Worm (Caenorhabditis elegans) whole organism, L1 larva: ENCODE data around the gene aqp-7.

Experiments
- C34B4.2 ChIP-seq: sonication (generic microtip); optimal IDR thresholded peaks from 2 replicates; lab custom pipeline; 2017; ENCODE audit warnings: mild to moderate bottlenecking, missing genetic modification characterization, missing compliant biosample characterization
- F16B12.6 ChIP-seq: fragments of 150-350 bp; optimal IDR thresholded peaks from 2 replicates; lab custom pipeline; 2014; ENCODE audit warnings: missing biosample characterization, missing genetic modification characterization
- aly-2 ChIP-seq: fragments of 150-350 bp; optimal IDR thresholded peaks from 2 replicates; lab custom pipeline; 2014; ENCODE audit warnings: missing biosample characterization, missing genetic modification characterization
- ama-1 ChIP-seq: fragments of 150-350 bp; optimal IDR thresholded peaks from 2 replicates; lab custom pipeline; 2014
- ceh-63 ChIP-seq: fragments of 200-800 bp; sonication (Bioruptor generic); optimal IDR thresholded peaks from 2 replicates; lab custom pipeline; 2018; ENCODE audit warnings: mild to moderate bottlenecking, missing genetic modification characterization, missing compliant biosample characterization
- ceh-82 ChIP-seq, 3 experiments: fragments of 150-350 bp in 1 of 3; sonication (generic microtip) in 2 of 3; optimal IDR thresholded peaks; 2 replicates each; lab custom pipeline; 2014 to 2017; ENCODE audit warnings: missing biosample characterization in 3 of 3, missing genetic modification characterization in 3 of 3
- dpl-1 ChIP-seq, 3 experiments: fragments of 150-350 bp in 2 of 3; sonication (generic microtip) in 1 of 3; optimal IDR thresholded peaks; 2 replicates each; lab custom pipeline; 2014 to 2017; ENCODE audit warnings: missing biosample characterization in 3 of 3, missing genetic modification characterization in 3 of 3, missing genetic modification reagents in 3 of 3
- dsc-1 ChIP-seq: sonication (generic microtip); optimal IDR thresholded peaks from 2 replicates; lab custom pipeline; 2016; ENCODE audit warnings: mild to moderate bottlenecking, missing genetic modification characterization, missing compliant biosample characterization
- efl-1 ChIP-seq, 4 experiments: fragments of 150-350 bp; optimal IDR thresholded peaks in 3 of 4; peaks in 1 of 4; 1 replicate in 1 of 4; 2 replicates in 3 of 4; lab custom pipeline; 2014; ENCODE audit warnings: missing biosample characterization in 2 of 4, missing genetic modification characterization in 2 of 4, missing genetic modification reagents in 2 of 4
- ets-5 ChIP-seq: fragments of 200-800 bp; sonication (Bioruptor generic); IDR thresholded peaks from 2 replicates; pipeline ENCODE4 v1.3.6; 2022; ENCODE audit warnings: missing genetic modification characterization, missing compliant biosample characterization
- fkh-4 ChIP-seq: sonication (generic microtip); optimal IDR thresholded peaks from 2 replicates; lab custom pipeline; 2016; ENCODE audit warnings: missing compliant biosample characterization, missing genetic modification characterization, borderline replicate concordance
- fkh-8 ChIP-seq: sonication (generic microtip); optimal IDR thresholded peaks from 2 replicates; lab custom pipeline; 2016; ENCODE audit warnings: mild to moderate bottlenecking, missing genetic modification characterization, missing compliant biosample characterization
- fos-1 ChIP-seq: fragments of 150-350 bp; optimal IDR thresholded peaks from 2 replicates; lab custom pipeline; 2014; ENCODE audit warnings: missing biosample characterization, missing genetic modification characterization
- hlh-4 ChIP-seq: sonication (generic microtip); optimal IDR thresholded peaks from 2 replicates; lab custom pipeline; 2016; ENCODE audit warnings: mild to moderate bottlenecking, missing genetic modification characterization, missing compliant biosample characterization
- irx-1 ChIP-seq: sonication (generic microtip); optimal IDR thresholded peaks from 2 replicates; lab custom pipeline; 2016; ENCODE audit warnings: missing genetic modification characterization, missing compliant biosample characterization
- jun-1 ChIP-seq: fragments of 150-350 bp; optimal IDR thresholded peaks from 2 replicates; lab custom pipeline; 2014; ENCODE audit warnings: missing biosample characterization, missing genetic modification reagents, missing genetic modification characterization
- lin-15B ChIP-seq: fragments of 150-350 bp; sonication (generic microtip); optimal IDR thresholded peaks from 3 replicates; lab custom pipeline; 2014; ENCODE audit warnings: missing biosample characterization, missing genetic modification characterization
- lin-35 ChIP-seq, 2 experiments: fragments of 150-350 bp; optimal IDR thresholded peaks; 2 replicates each; lab custom pipeline; 2014; ENCODE audit warnings: missing biosample characterization in 2 of 2, missing genetic modification characterization in 2 of 2, missing genetic modification reagents in 2 of 2
- lin-39 ChIP-seq: fragments of 150-350 bp; optimal IDR thresholded peaks from 2 replicates; lab custom pipeline; 2014; ENCODE audit warnings: missing biosample characterization, missing genetic modification reagents, missing genetic modification characterization
- lir-3 ChIP-seq: sonication (generic microtip); optimal IDR thresholded peaks from 2 replicates; lab custom pipeline; 2016; ENCODE audit warnings: mild to moderate bottlenecking, missing genetic modification characterization, moderate library complexity, missing compliant biosample characterization; ENCODE audit not compliant: poor library complexity
- mab-9 ChIP-seq: fragments of 200-800 bp; sonication (Bioruptor generic); IDR thresholded peaks from 2 replicates; pipeline ENCODE4 v1.3.6; 2022; ENCODE audit warnings: missing genetic modification reagents, missing genetic modification characterization, missing compliant biosample characterization
- nhr-19 ChIP-seq: fragments of 200-800 bp; sonication (Bioruptor generic); conservative IDR thresholded peaks from 2 replicates; pipeline ENCODE4 v1.3.6; 2022; ENCODE audit warnings: missing genetic modification characterization, missing compliant biosample characterization
- nhr-237 ChIP-seq: fragments of 150-350 bp; optimal IDR thresholded peaks from 2 replicates; lab custom pipeline; 2014; ENCODE audit warnings: missing biosample characterization, missing genetic modification characterization
- nhr-28 ChIP-seq: fragments of 150-350 bp; optimal IDR thresholded peaks from 2 replicates; lab custom pipeline; 2014; ENCODE audit warnings: missing biosample characterization, missing genetic modification characterization
- nhr-47 ChIP-seq: sonication (generic microtip); optimal IDR thresholded peaks from 2 replicates; lab custom pipeline; 2016; ENCODE audit warnings: mild to moderate bottlenecking, missing genetic modification characterization, moderate library complexity, missing compliant biosample characterization
- nhr-77 ChIP-seq: fragments of 150-350 bp; optimal IDR thresholded peaks from 2 replicates; lab custom pipeline; 2014; ENCODE audit warnings: missing biosample characterization, missing genetic modification characterization
- nhr-90 ChIP-seq: sonication (generic microtip); optimal IDR thresholded peaks from 2 replicates; lab custom pipeline; 2016; ENCODE audit warnings: mild to moderate bottlenecking, missing genetic modification characterization, missing compliant biosample characterization; ENCODE audit not compliant: poor library complexity
- pax-3 ChIP-seq: fragments of 200-800 bp; sonication (Bioruptor generic); optimal IDR thresholded peaks from 2 replicates; lab custom pipeline; 2018; ENCODE audit warnings: mild to moderate bottlenecking, missing genetic modification characterization, moderate library complexity, missing compliant biosample characterization
- pqm-1 ChIP-seq: sonication (generic microtip); optimal IDR thresholded peaks from 3 replicates; lab custom pipeline; 2017; ENCODE audit warnings: missing biosample characterization, missing genetic modification characterization
- skn-1 ChIP-seq: fragments of 150-350 bp; optimal IDR thresholded peaks from 2 replicates; lab custom pipeline; 2014; ENCODE audit warnings: missing biosample characterization, missing genetic modification characterization
- snpc-4 ChIP-seq: fragments of 150-350 bp; optimal IDR thresholded peaks from 2 replicates; lab custom pipeline; 2014; ENCODE audit warnings: missing biosample characterization, missing genetic modification characterization
- swsn-7 ChIP-seq: sonication (generic microtip); optimal IDR thresholded peaks from 2 replicates; lab custom pipeline; 2016; ENCODE audit warnings: missing genetic modification characterization, missing compliant biosample characterization
- unc-98 ChIP-seq: fragments of 200-800 bp; sonication (Bioruptor generic); IDR thresholded peaks from 2 replicates; pipeline ENCODE4 v1.3.6; 2022; ENCODE audit warnings: missing genetic modification characterization, missing compliant biosample characterization
- xbp-1 ChIP-seq: sonication (generic microtip); optimal IDR thresholded peaks from 2 replicates; lab custom pipeline; 2016; ENCODE audit warnings: missing genetic modification characterization, missing compliant biosample characterization
- zag-1 ChIP-seq: fragments of 150-350 bp; optimal IDR thresholded peaks from 2 replicates; lab custom pipeline; 2014; ENCODE audit warnings: missing biosample characterization, missing genetic modification characterization

aqp-7 gene

DNA sequence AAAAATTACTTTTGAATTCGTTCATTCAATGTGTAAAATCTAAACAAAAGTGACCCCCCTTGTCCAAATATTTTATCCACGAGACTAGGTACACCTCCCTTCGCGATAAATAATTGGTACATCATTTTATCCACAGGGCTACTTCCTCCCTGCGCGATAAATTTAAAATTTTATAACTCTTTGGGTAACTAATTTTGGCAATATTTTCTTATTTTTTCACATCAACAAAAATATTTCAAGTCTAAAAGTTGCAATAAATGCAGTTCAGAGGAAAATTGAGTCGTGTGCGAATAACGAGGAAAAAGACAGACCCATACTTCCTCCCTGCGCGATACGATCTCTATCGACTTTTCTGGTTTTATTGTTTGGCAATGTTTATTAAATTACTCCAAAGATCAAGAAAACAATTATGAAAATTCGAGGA, 27.9 kb upstream of the aqp-7 start (continued):
- peak; percentile 99 for TF ChIP-seq nhr-237 (tag; lab: Kevin White, UChicago)
- TF ChIP-seq irx-1 (tag; lab: Kevin White, UChicago), result peak; percentile 99
- peak; percentile 72 to 88 for TF ChIP-seq lin-35 (GFP tag; optimal IDR thresholded peaks at IDR 0.05; lab: Kevin White, UChicago)
- TF ChIP-seq fkh-4 (tag; lab: Kevin White, UChicago), result peak; percentile 90
- peak; percentile 41 for TF ChIP-seq F16B12.6

DNA sequence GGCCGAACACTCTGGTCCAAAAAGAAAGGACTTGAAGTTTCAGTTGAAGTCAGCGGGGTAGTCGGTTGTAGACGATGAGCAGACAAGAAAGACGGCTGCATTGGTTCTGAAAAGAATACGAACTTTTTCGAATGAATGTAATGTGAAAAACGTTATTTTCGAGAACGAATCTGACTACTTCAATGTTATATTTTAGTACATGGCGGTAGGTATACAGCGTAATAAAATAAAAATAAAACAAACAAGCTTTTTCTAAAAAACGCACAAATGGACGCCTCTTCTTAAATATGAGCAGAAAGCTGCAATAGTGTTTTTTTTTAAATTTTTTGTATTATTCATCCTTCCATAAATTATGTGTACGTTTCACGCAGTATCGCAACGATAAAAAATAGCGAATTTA, 25.2 kb upstream of the aqp-7 start, which contains the start of gene Y41G9A.17:
Y41G9A.17 (minus strand) TSS at position 101 of the 400 bp plus-strand sequence.
- no peak for TF ChIP-seq C34B4.2
- TF ChIP-seq fkh-8, result no peak
- no peak for TF ChIP-seq nhr-90 (tag; lab: Kevin White, UChicago)
- TF ChIP-seq zag-1 (tag; lab: Kevin White, UChicago), result no peak
- no peak for TF ChIP-seq nhr-47 (tag; lab: Kevin White, UChicago)
- TF ChIP-seq, all 84 proteins: peak for 0

ce11 chrX:3003703-3004102, 21.2 kb upstream of the aqp-7 start, which contains the start of gene Y41G9A.6:
Gene Y41G9A.6 (minus strand): TSS chrX:3003803.
- TF ChIP-seq ama-1 (lab: Kevin White, UChicago) (no peak), zag-1 (tag; lab: Kevin White, UChicago) (no peak), lin-15B (tag; lab: Kevin White, UChicago) (no peak), aly-2 (tag; lab: Kevin White, UChicago) (no peak), ceh-63 (no peak), snpc-4 (no peak), fkh-4 (tag; lab: Kevin White, UChicago) (no peak), fos-1 (no peak), nhr-90 (tag; lab: Kevin White, UChicago) (no peak), dsc-1 (no peak), ets-5 (no peak), fkh-8 (no peak)

DNA sequence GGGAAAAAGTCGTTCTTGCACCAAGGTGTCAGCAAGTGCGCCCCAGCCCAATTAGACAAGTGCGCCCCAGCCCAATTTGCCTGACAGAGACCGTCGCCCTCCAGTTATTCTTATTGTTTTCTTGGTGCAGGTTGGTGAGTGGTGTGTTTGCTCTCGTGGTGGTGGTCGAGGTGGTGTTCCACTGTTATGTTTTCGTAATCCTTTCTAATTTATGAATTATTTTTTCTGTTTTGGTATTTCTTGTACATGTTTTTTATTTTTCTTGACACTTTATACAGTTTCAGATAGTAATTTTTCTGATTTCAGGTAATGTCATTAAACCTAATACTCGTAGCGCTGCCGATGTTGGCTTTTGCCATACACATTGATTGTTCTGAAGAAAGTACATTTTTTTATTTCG, 15.7 kb upstream of the aqp-7 start, which contains the start of gene Y48D7A.1:
Y48D7A.1 (plus strand) TSS at position 301 of the 400 bp plus-strand sequence.
- TF ChIP-seq mab-9 (GFP tag; lab: Robert Waterston, UW) (no peak), pax-3 (tag; lab: Kevin White, UChicago) (no peak), dpl-1 (GFP tag; optimal IDR thresholded peaks at IDR 0.05; lab: Kevin White, UChicago) (no peak), swsn-7 (tag; lab: Kevin White, UChicago) (no peak), snpc-4 (no peak), ets-5 (no peak), xbp-1 (tag; lab: Kevin White, UChicago) (no peak), jun-1 (tag; lab: Kevin White, UChicago) (no peak), nhr-77 (no peak), pqm-1 (tag; lab: Kevin White, UChicago) (no peak), unc-98 (no peak), efl-1 (optimal IDR thresholded peaks at IDR 0.05; lab: Kevin White, UChicago) (no peak), efl-1 (GFP tag; optimal IDR thresholded peaks at IDR 0.05 in 1 of 2; lab: Kevin White, UChicago) (no peak), skn-1 (tag; lab: Kevin White, UChicago) (no peak), lir-3 (tag; lab: Kevin White, UChicago) (no peak), irx-1 (tag; lab: Kevin White, UChicago) (no peak), lin-39 (tag; lab: Kevin White, UChicago) (no peak), hlh-4 (tag; lab: Kevin White, UChicago) (no peak), ceh-82 (tag; optimal IDR thresholded peaks at IDR 0.05; lab: Kevin White, UChicago) (no peak)

DNA sequence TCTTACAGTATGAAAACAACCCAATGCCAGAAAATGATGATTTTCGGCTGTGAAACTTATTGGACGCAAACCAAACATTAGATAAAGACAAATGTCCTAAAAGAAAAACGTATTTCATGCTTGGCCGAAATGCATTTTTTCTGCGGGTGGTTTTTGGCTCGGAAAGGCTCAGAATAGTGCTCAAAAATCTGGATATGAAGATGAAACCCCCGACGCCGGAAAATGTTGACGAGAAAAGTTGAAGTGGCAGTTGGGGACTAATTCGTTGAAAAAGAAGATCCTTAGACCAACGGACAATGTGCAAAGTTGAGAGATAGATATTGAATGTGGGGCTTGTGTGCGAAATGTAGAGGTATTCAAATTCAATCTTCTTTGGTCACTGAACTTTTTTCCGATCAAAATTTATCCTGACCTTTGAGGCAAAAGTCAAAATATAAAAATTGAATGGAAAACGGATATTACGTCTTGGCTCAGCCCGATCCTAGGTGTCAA, 6.3 kb upstream of the aqp-7 start, which contains the start of gene flp-18:
flp-18 (minus strand) TSS at position 51 of the 492 bp plus-strand sequence.
- TF ChIP-seq lin-35 (GFP tag; optimal IDR thresholded peaks at IDR 0.05; lab: Kevin White, UChicago) (no peak), nhr-28 (tag; lab: Kevin White, UChicago) (no peak), lir-3 (tag; lab: Kevin White, UChicago) (no peak), nhr-19 (GFP tag; lab: Robert Waterston, UW) (no peak)
- TF ChIP-seq, all 84 proteins: peak for 0
